Fruit fly (Drosophila melanogaster) whole organism, embryonic: ENCODE measurements around the gene Fer3.

ENCODE experiments used
- Antp ChIP-seq: fragments of 200-800 bp; sonication (Bioruptor generic); optimal IDR thresholded peaks from 3 replicates; lab custom pipeline; 2016; ENCODE audit warnings: missing biosample characterization, missing genetic modification characterization
- Atf-2 ChIP-seq: fragments of 200-800 bp; sonication (Bioruptor generic); optimal IDR thresholded peaks from 2 replicates; lab custom pipeline; 2016; ENCODE audit warnings: missing biosample characterization, missing genetic modification characterization
- B-H2 ChIP-seq: fragments of 200-800 bp; sonication (Bioruptor generic); optimal IDR thresholded peaks from 2 replicates; lab custom pipeline; 2018; ENCODE audit warnings: missing biosample characterization, mild to moderate bottlenecking, missing genetic modification characterization
- BEAF-32 ChIP-seq: fragments of 200-800 bp; sonication (Bioruptor generic); optimal IDR thresholded peaks from 3 replicates; lab custom pipeline; 2017; ENCODE audit warnings: missing biosample characterization, missing genetic modification characterization, mild to moderate bottlenecking, moderate library complexity, missing genetic modification reagents
- CG10979 ChIP-seq: fragments of 200-800 bp; sonication (Bioruptor generic); optimal IDR thresholded peaks from 2 replicates; lab custom pipeline; 2018; ENCODE audit warnings: missing biosample characterization, mild to moderate bottlenecking, missing genetic modification characterization, moderate library complexity
- CG13296 ChIP-seq: fragments of 200-800 bp; sonication (Bioruptor generic); optimal IDR thresholded peaks from 3 replicates; lab custom pipeline; 2018; ENCODE audit warnings: missing biosample characterization, mild to moderate bottlenecking, missing genetic modification characterization
- CG14441 ChIP-seq: fragments of 200-800 bp; sonication (Bioruptor generic); IDR thresholded peaks from 2 replicates; pipeline ENCODE4 v1.3.6; 2022; ENCODE audit warnings: missing biosample characterization, missing genetic modification characterization
- CG14710 ChIP-seq: fragments of 200-800 bp; sonication (Bioruptor generic); optimal IDR thresholded peaks from 3 replicates; lab custom pipeline; 2019; ENCODE audit warnings: missing biosample characterization, mild to moderate bottlenecking, missing genetic modification characterization, moderate library complexity
- CG16815 ChIP-seq: fragments of 200-800 bp; sonication (Bioruptor generic); optimal IDR thresholded peaks from 3 replicates; lab custom pipeline; 2017; ENCODE audit warnings: missing biosample characterization, mild to moderate bottlenecking, missing genetic modification characterization
- CG17361 ChIP-seq: fragments of 200-800 bp; sonication (Bioruptor generic); IDR thresholded peaks from 3 replicates; pipeline ENCODE4 v1.3.6; 2022; ENCODE audit warnings: missing biosample characterization, missing genetic modification characterization
- CG17802 ChIP-seq: fragments of 200-800 bp; sonication (Bioruptor generic); optimal IDR thresholded peaks from 2 replicates; lab custom pipeline; 2018; ENCODE audit warnings: missing biosample characterization, mild to moderate bottlenecking, missing genetic modification characterization, moderate library complexity
- CG18764 ChIP-seq: fragments of 200-800 bp; sonication (Bioruptor generic); optimal IDR thresholded peaks from 3 replicates; lab custom pipeline; 2016; ENCODE audit warnings: missing biosample characterization, missing genetic modification characterization
- CG2712 ChIP-seq: fragments of 200-800 bp; optimal IDR thresholded peaks from 3 replicates; lab custom pipeline; 2019; ENCODE audit warnings: missing biosample characterization, mild to moderate bottlenecking, missing genetic modification characterization, moderate library complexity
- CG31388 ChIP-seq: fragments of 200-800 bp; sonication (Bioruptor generic); optimal IDR thresholded peaks from 2 replicates; lab custom pipeline; 2016; ENCODE audit warnings: missing biosample characterization, missing genetic modification characterization
- CG32767 ChIP-seq: fragments of 200-800 bp; sonication (Bioruptor generic); IDR thresholded peaks from 2 replicates; pipeline ENCODE4 v1.3.6; 2022; ENCODE audit warnings: missing biosample characterization, missing genetic modification characterization
- CG3281 ChIP-seq: fragments of 200-800 bp; sonication (Bioruptor generic); optimal IDR thresholded peaks from 3 replicates; lab custom pipeline; 2017; ENCODE audit warnings: missing biosample characterization, mild to moderate bottlenecking, missing genetic modification characterization
- CG3847 ChIP-seq: fragments of 200-800 bp; sonication (Bioruptor generic); IDR thresholded peaks from 2 replicates; pipeline ENCODE4 v1.3.6; 2022; ENCODE audit warnings: missing biosample characterization, missing genetic modification characterization
- CG4730 ChIP-seq: fragments of 200-800 bp; sonication (Bioruptor generic); IDR thresholded peaks from 2 replicates; pipeline ENCODE4 v1.3.6; 2022; ENCODE audit warnings: missing biosample characterization, missing genetic modification characterization
- CG7357 ChIP-seq: fragments of 200-800 bp; sonication (Bioruptor generic); IDR thresholded peaks from 3 replicates; pipeline ENCODE4 v1.3.6; 2022; ENCODE audit warnings: missing biosample characterization, missing genetic modification characterization
- CG7963 ChIP-seq: fragments of 200-800 bp; sonication (Bioruptor generic); IDR thresholded peaks from 3 replicates; pipeline ENCODE4 v1.3.6; 2022; ENCODE audit warnings: missing biosample characterization, missing genetic modification characterization; ENCODE audit not compliant: partially characterized antibody
- CTCF ChIP-seq: fragments of 200-800 bp; sonication (Bioruptor generic); optimal IDR thresholded peaks from 2 replicates; lab custom pipeline; 2017; ENCODE audit warnings: missing biosample characterization, mild to moderate bottlenecking, missing genetic modification characterization, moderate library complexity
- D19B ChIP-seq: fragments of 200-800 bp; sonication (Bioruptor generic); optimal IDR thresholded peaks from 2 replicates; lab custom pipeline; 2017; ENCODE audit warnings: missing biosample characterization, mild to moderate bottlenecking, missing genetic modification characterization
- ERR ChIP-seq: fragments of 200-800 bp; sonication (Bioruptor generic); optimal IDR thresholded peaks from 2 replicates; lab custom pipeline; 2016; ENCODE audit warnings: missing biosample characterization, missing genetic modification characterization
- Elba2 ChIP-seq: fragments of 200-800 bp; sonication (Bioruptor generic); optimal IDR thresholded peaks from 3 replicates; lab custom pipeline; 2016; ENCODE audit warnings: missing biosample characterization, missing genetic modification characterization
- Hr3 ChIP-seq: fragments of 200-800 bp; sonication (Bioruptor generic); optimal IDR thresholded peaks from 3 replicates; lab custom pipeline; 2016; ENCODE audit warnings: missing biosample characterization, missing genetic modification characterization
- Hr51 ChIP-seq, 2 experiments: fragments of 200-800 bp; sonication (Bioruptor generic); optimal IDR thresholded peaks; 2 replicates in 1 of 2; 3 replicates in 1 of 2; lab custom pipeline; 2016 to 2018; ENCODE audit warnings: missing biosample characterization in 2 of 2, missing genetic modification characterization in 2 of 2, mild to moderate bottlenecking in 1 of 2, moderate library complexity in 1 of 2
- Max ChIP-seq: fragments of 200-800 bp; sonication (Bioruptor generic); optimal IDR thresholded peaks from 2 replicates; lab custom pipeline; 2016; ENCODE audit warnings: missing biosample characterization, mild to moderate bottlenecking, missing genetic modification characterization
- NFAT ChIP-seq: fragments of 200-800 bp; sonication (Bioruptor generic); IDR thresholded peaks from 2 replicates; pipeline ENCODE4 v1.3.6; 2022; ENCODE audit warnings: missing biosample characterization, missing genetic modification characterization
- Sin3A ChIP-seq: fragments of >200 bp; optimal IDR thresholded peaks from 2 replicates; lab custom pipeline; 2018
- TFAM ChIP-seq: fragments of 200-800 bp; sonication (Bioruptor generic); optimal IDR thresholded peaks from 2 replicates; lab custom pipeline; 2017; ENCODE audit warnings: missing biosample characterization, missing genetic modification characterization, inconsistent platforms
- ara ChIP-seq: fragments of 200-800 bp; sonication (Bioruptor generic); IDR thresholded peaks from 2 replicates; pipeline ENCODE4 v1.3.6; 2022; ENCODE audit warnings: missing biosample characterization, missing genetic modification characterization
- ase ChIP-seq: fragments of 200-800 bp; sonication (Bioruptor generic); IDR thresholded peaks from 3 replicates; pipeline ENCODE4 v1.3.6; 2022; ENCODE audit warnings: missing biosample characterization, missing genetic modification characterization
- br ChIP-seq: fragments of >200 bp; optimal IDR thresholded peaks from 2 replicates; lab custom pipeline; 2017
- cad ChIP-seq: fragments of >200 bp; optimal IDR thresholded peaks from 2 replicates; lab custom pipeline; 2017; ENCODE audit warnings: missing biosample characterization, missing genetic modification characterization
- cwo ChIP-seq: fragments of 200-800 bp; sonication (Bioruptor generic); optimal IDR thresholded peaks from 3 replicates; lab custom pipeline; 2017; ENCODE audit warnings: missing biosample characterization, missing genetic modification characterization, mild to moderate bottlenecking, moderate library complexity, missing genetic modification reagents
- dysf ChIP-seq: fragments of 200-800 bp; sonication (Bioruptor generic); IDR thresholded peaks from 3 replicates; pipeline ENCODE4 v1.3.6; 2022; ENCODE audit warnings: missing biosample characterization, missing genetic modification characterization
- emc ChIP-seq: fragments of 200-800 bp; sonication (Bioruptor generic); optimal IDR thresholded peaks from 2 replicates; lab custom pipeline; 2016; ENCODE audit warnings: missing biosample characterization, missing genetic modification characterization
- eyg ChIP-seq: fragments of 200-800 bp; sonication (Bioruptor generic); optimal IDR thresholded peaks from 3 replicates; lab custom pipeline; 2016; ENCODE audit warnings: missing biosample characterization, missing genetic modification characterization
- fd3F ChIP-seq: fragments of 200-800 bp; sonication (Bioruptor generic); optimal IDR thresholded peaks from 2 replicates; lab custom pipeline; 2018; ENCODE audit warnings: missing biosample characterization, mild to moderate bottlenecking, missing genetic modification characterization, moderate library complexity
- fu2 ChIP-seq: fragments of 200-800 bp; sonication (Bioruptor generic); optimal IDR thresholded peaks from 2 replicates; lab custom pipeline; 2016; ENCODE audit warnings: missing biosample characterization, missing genetic modification characterization
- grn ChIP-seq: fragments of 200-800 bp; sonication (Bioruptor generic); optimal IDR thresholded peaks from 3 replicates; lab custom pipeline; 2017; ENCODE audit warnings: missing biosample characterization, missing genetic modification characterization
- jigr1 ChIP-seq: fragments of 200-800 bp; sonication (Bioruptor generic); IDR thresholded peaks from 3 replicates; pipeline ENCODE4 v1.3.6; 2022; ENCODE audit warnings: missing biosample characterization, missing genetic modification characterization
- kah ChIP-seq: fragments of 200-800 bp; sonication (Bioruptor generic); optimal IDR thresholded peaks from 2 replicates; lab custom pipeline; 2018; ENCODE audit warnings: missing biosample characterization, mild to moderate bottlenecking, missing genetic modification characterization
- mam ChIP-seq: fragments of 200-800 bp; sonication (Bioruptor generic); optimal IDR thresholded peaks from 3 replicates; lab custom pipeline; 2016; ENCODE audit warnings: missing biosample characterization, missing genetic modification characterization
- peb ChIP-seq: fragments of 200-800 bp; sonication (Bioruptor generic); IDR thresholded peaks from 2 replicates; pipeline ENCODE4 v1.3.6; 2022; ENCODE audit warnings: missing biosample characterization, missing genetic modification characterization
- ro ChIP-seq: fragments of 200-800 bp; sonication (Bioruptor generic); IDR thresholded peaks from 2 replicates; pipeline ENCODE4 v1.3.6; 2022; ENCODE audit warnings: missing biosample characterization, missing genetic modification characterization
- slp2 ChIP-seq: fragments of 200-800 bp; sonication (Bioruptor generic); optimal IDR thresholded peaks from 2 replicates; lab custom pipeline; 2016; ENCODE audit warnings: missing biosample characterization, missing genetic modification characterization
- tna ChIP-seq: fragments of 200-800 bp; sonication (Bioruptor generic); IDR thresholded peaks from 2 replicates; pipeline ENCODE4 v1.3.6; 2022; ENCODE audit warnings: missing biosample characterization, missing genetic modification characterization; ENCODE audit not compliant: partially characterized antibody
- usp ChIP-seq: fragments of >200 bp; optimal IDR thresholded peaks from 2 replicates; lab custom pipeline; 2017; ENCODE audit warnings: missing biosample characterization, missing genetic modification characterization
- zfh1 ChIP-seq: fragments of 200-800 bp; sonication (Bioruptor generic); IDR thresholded peaks from 3 replicates; pipeline ENCODE4 v1.3.6; 2022; ENCODE audit warnings: missing biosample characterization, missing genetic modification characterization

The Fer3 gene

DNA sequence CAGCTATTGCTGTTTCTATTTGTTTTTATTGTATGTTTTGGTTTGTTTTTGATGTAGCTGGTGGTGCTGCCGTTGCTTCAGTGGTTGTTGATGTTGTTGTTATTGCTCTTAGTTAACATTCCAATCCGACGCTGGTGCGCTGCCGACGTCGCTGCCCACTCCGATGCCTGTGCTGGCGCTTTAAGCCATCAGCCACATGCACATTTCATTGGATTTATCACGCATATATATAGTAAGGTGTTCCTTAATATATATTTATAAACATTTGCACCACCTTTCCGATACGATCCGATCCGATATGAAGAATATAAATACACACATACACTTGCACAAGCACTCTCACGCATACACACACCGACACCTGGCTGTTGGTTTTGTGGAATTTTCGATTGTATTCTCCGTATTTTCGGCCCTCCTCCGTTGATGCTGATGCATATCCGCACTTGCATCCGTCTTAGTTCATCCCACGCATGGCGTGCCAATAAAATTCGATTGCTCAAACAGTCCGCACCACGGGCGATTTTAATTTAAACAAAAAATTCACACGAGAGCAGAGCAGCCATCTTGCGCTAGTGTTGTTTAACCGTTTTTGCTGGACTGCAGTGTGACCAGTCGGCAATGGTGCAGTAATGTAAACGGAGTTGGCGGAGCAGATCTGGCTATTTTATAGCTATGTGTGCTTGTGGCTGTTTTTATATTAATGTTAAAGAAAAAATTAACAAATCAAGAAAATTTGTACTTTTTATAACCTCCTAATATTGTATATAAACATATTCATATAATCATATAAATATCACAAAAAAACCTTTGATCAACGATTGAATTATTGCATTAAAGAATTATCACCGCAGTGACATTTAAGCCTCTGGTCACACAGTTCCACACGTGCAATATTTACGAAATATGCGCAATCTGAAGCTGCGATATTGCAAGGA is 43.7 kb downstream of the Fer3 start, which contains the start of the genes Csk and Elp1 (continued):
- TF ChIP-seq ase (GFP tag; lab: Robert Waterston, UW), result 0 out of 3 replicates have a peak, but pooled peaks have one; percentile 31
- no peak for TF ChIP-seq peb (GFP tag; lab: Robert Waterston, UW)
- peak; percentile 62 for TF ChIP-seq grn (GFP tag; lab: Kevin White, UChicago)
- peak; percentile 19 for TF ChIP-seq fu2
- peak; percentile 42 for TF ChIP-seq Elba2 (GFP tag; lab: Kevin White, UChicago)
- TF ChIP-seq D19B (GFP tag; lab: Kevin White, UChicago), result no peak
- TF ChIP-seq tna (GFP tag; lab: Robert Waterston, UW), result no peak
- peak; percentile 40 to 51 for TF ChIP-seq Hr51 (GFP tag; optimal IDR thresholded peaks at IDR 0.05; lab: Kevin White, UChicago)
- TF ChIP-seq NFAT, result peak; percentile 56; the same call in 1 of the 2 replicates
- peak; percentile 12 for TF ChIP-seq CG31388 (GFP tag; lab: Kevin White, UChicago)
- no peak for TF ChIP-seq ro (GFP tag; lab: Robert Waterston, UW)
- no peak for TF ChIP-seq CG4730 (GFP tag; lab: Robert Waterston, UW)
- TF ChIP-seq CG32767 (GFP tag; lab: Robert Waterston, UW), result peak; percentile 43; the same call in 1 of the 2 replicates
- TF ChIP-seq zfh1 (GFP tag; lab: Robert Waterston, UW), result 0 out of 3 replicates have a peak, but pooled peaks have one; percentile 49
- 0 out of 3 replicates have a peak, but pooled peaks have one; percentile 31 for TF ChIP-seq CG7357
- TF ChIP-seq CG10979 (tag; lab: Kevin White, UChicago), result peak; percentile 49
- TF ChIP-seq CG14441, result peak; percentile 44; the same call in 1 of the 2 replicates
- no peak for TF ChIP-seq CG7963 (GFP tag; lab: Robert Waterston, UW)
- peak; percentile 56 for TF ChIP-seq kah (GFP tag; lab: Kevin White, UChicago)
- TF ChIP-seq Antp, result peak; percentile 4
- peak; percentile 47 for TF ChIP-seq CG13296 (GFP tag; lab: Kevin White, UChicago)
- TF ChIP-seq usp (GFP tag; lab: Kevin White, UChicago), result no peak
- TF ChIP-seq CG3281 (GFP tag; lab: Kevin White, UChicago), result peak; percentile 20
- peak; percentile 49; the same call in 2 of the 3 replicates for TF ChIP-seq dysf (GFP tag; lab: Robert Waterston, UW)
- peak; percentile 38 for TF ChIP-seq CG18764 (GFP tag; lab: Kevin White, UChicago)
- peak; percentile 24; the same call in 1 of the 3 replicates for TF ChIP-seq jigr1 (GFP tag; lab: Robert Waterston, UW)
- peak; percentile 82 for TF ChIP-seq Sin3A (lab: Kevin White, UChicago)
- no peak for TF ChIP-seq TFAM (GFP tag; lab: Kevin White, UChicago)
- peak; percentile 20 for TF ChIP-seq mam (GFP tag; lab: Kevin White, UChicago)
- TF ChIP-seq cad (GFP tag; lab: Kevin White, UChicago), result no peak
- TF ChIP-seq CG16815 (GFP tag; lab: Kevin White, UChicago), result peak; percentile 31
- peak; percentile 49 for TF ChIP-seq B-H2 (GFP tag; lab: Kevin White, UChicago)
- TF ChIP-seq slp2 (GFP tag; lab: Kevin White, UChicago), result no peak
- TF ChIP-seq Max (GFP tag; lab: Kevin White, UChicago), result peak; percentile 86
- no peak for TF ChIP-seq ERR (GFP tag; lab: Kevin White, UChicago)
- peak; percentile 88 for TF ChIP-seq CG3847 (GFP tag; lab: Robert Waterston, UW)
- TF ChIP-seq BEAF-32 (GFP tag; lab: Kevin White, UChicago), result peak; percentile 55
- TF ChIP-seq CG14710 (tag; lab: Kevin White, UChicago), result peak; percentile 85
- TF ChIP-seq Atf-2, result peak; percentile 6
- TF ChIP-seq CG17361 (GFP tag; lab: Robert Waterston, UW), result peak; percentile 76
- no peak for TF ChIP-seq emc
- TF ChIP-seq ara (GFP tag; lab: Robert Waterston, UW), result peak; percentile 24; the same call in 1 of the 2 replicates
- TF ChIP-seq CG2712 (tag; lab: Kevin White, UChicago), result peak; percentile 68
- peak; percentile 61 for TF ChIP-seq cwo (GFP tag; lab: Kevin White, UChicago)
- TF ChIP-seq Hr3 (GFP tag; lab: Kevin White, UChicago), result peak; percentile 58
- no peak for TF ChIP-seq br (lab: Kevin White, UChicago)
- no peak for TF ChIP-seq CG17802 (tag; lab: Kevin White, UChicago)
- no peak for TF ChIP-seq CTCF (GFP tag; lab: Kevin White, UChicago)
- no peak for TF ChIP-seq eyg (GFP tag; lab: Kevin White, UChicago)
- TF ChIP-seq fd3F, result peak; percentile 19
